Worm (Caenorhabditis elegans): ENCODE results near the gene mrps-31.
A peak's percentile ranks its signal among the peaks of the same experiment; 100 is the strongest.

The mrps-31 gene

ce11 chrIII:3674149-3674548 is 44.0 kb upstream of the mrps-31 start:
- TF ChIP-seq tbx-8 (GFP tag; optimal IDR thresholded peaks at IDR 0.05) (no peak), drap-1 (GFP tag; optimal IDR thresholded peaks at IDR 0.05) (no peak), elt-1 (tag; optimal IDR thresholded peaks at IDR 0.05; ENCODE audit: borderline replicate concordance, insufficient read depth) (no peak), nhr-2 (tag; optimal IDR thresholded peaks at IDR 0.05) (no peak), flh-1 (GFP tag; optimal IDR thresholded peaks at IDR 0.05) (no peak), unc-62 (GFP tag; optimal IDR thresholded peaks at IDR 0.05) (no peak), unc-120 (tag; optimal IDR thresholded peaks at IDR 0.05; ENCODE audit: poor library complexity, severe bottlenecking) (no peak), sem-2 (GFP tag; optimal IDR thresholded peaks at IDR 0.05) (no peak)

ce11 chrIII:3672839-3673238 is 42.7 kb upstream of the mrps-31 start:
- TF ChIP-seq mls-2 (tag; optimal IDR thresholded peaks at IDR 0.05) (peak; percentile 24), zip-8 (tag; optimal IDR thresholded peaks at IDR 0.05) (no peak), nhr-237 (tag; optimal IDR thresholded peaks at IDR 0.05) (peak; percentile 1), ces-1 (GFP tag; optimal IDR thresholded peaks at IDR 0.05) (peak; percentile 88), pha-4 (tag; optimal IDR thresholded peaks at IDR 0.05) (peak; percentile 55)

ce11 chrIII:3670984-3671383 is 40.8 kb upstream of the mrps-31 start:
- TF ChIP-seq ceh-43 (GFP tag; optimal IDR thresholded peaks at IDR 0.05) (no peak), zip-8 (tag; optimal IDR thresholded peaks at IDR 0.05) (no peak), mab-5 (tag; optimal IDR thresholded peaks at IDR 0.05) (no peak), ham-2 (GFP tag; optimal IDR thresholded peaks at IDR 0.05) (no peak), nhr-237 (tag; optimal IDR thresholded peaks at IDR 0.05) (no peak), cnd-1 (tag; optimal IDR thresholded peaks at IDR 0.05) (no peak), lin-13 (tag; optimal IDR thresholded peaks at IDR 0.05) (no peak), pha-4 (tag; optimal IDR thresholded peaks at IDR 0.05) (no peak), ces-1 (GFP tag; optimal IDR thresholded peaks at IDR 0.05) (no peak), unc-120 (tag; optimal IDR thresholded peaks at IDR 0.05; ENCODE audit: poor library complexity, severe bottlenecking) (no peak), nhr-12 (tag; optimal IDR thresholded peaks at IDR 0.05) (no peak), blmp-1 (tag; optimal IDR thresholded peaks at IDR 0.05) (no peak)

- TF ChIP-seq ceh-83 (GFP tag; optimal IDR thresholded peaks at IDR 0.05): no peak
- no peak for TF ChIP-seq ceh-39 (tag; optimal IDR thresholded peaks at IDR 0.05)
- TF ChIP-seq sptf-1 (tag; optimal IDR thresholded peaks at IDR 0.05): no peak
- TF ChIP-seq unc-62 (GFP tag; optimal IDR thresholded peaks at IDR 0.05): no peak
- TF ChIP-seq ham-2 (GFP tag; optimal IDR thresholded peaks at IDR 0.05): no peak
- no peak for TF ChIP-seq elt-1 (tag; optimal IDR thresholded peaks at IDR 0.05; ENCODE audit: borderline replicate concordance, insufficient read depth)
- TF ChIP-seq blmp-1 (tag; optimal IDR thresholded peaks at IDR 0.05): no peak
- TF ChIP-seq bed-3 (GFP tag; optimal IDR thresholded peaks at IDR 0.05): no peak
- no peak for TF ChIP-seq ces-1 (GFP tag; optimal IDR thresholded peaks at IDR 0.05)
- no peak for TF ChIP-seq elt-3 (tag; optimal IDR thresholded peaks at IDR 0.05)
- TF ChIP-seq nhr-28 (tag; optimal IDR thresholded peaks at IDR 0.05): no peak
- no peak for TF ChIP-seq pha-4 (tag; optimal IDR thresholded peaks at IDR 0.05)
- TF ChIP-seq unc-120 (tag; optimal IDR thresholded peaks at IDR 0.05; ENCODE audit: poor library complexity, severe bottlenecking): no peak
- no peak for TF ChIP-seq ztf-11 (tag; optimal IDR thresholded peaks at IDR 0.05)
- TF ChIP-seq drap-1 (GFP tag; optimal IDR thresholded peaks at IDR 0.05): no peak
- TF ChIP-seq unc-39 (tag; optimal IDR thresholded peaks at IDR 0.05): no peak
- no peak for TF ChIP-seq lsy-2 (tag; optimal IDR thresholded peaks at IDR 0.05)
- TF ChIP-seq mab-5 (tag; optimal IDR thresholded peaks at IDR 0.05): no peak
- TF ChIP-seq tbx-8 (GFP tag; optimal IDR thresholded peaks at IDR 0.05): no peak
These were observed 40.2 kb upstream of the mrps-31 start, which contains the start of gene C46F11.6 for ce11 chrIII:3670336-3670735. TSS of gene C46F11.6 (minus strand) at chrIII:3670436.

- no peak for TF ChIP-seq snpc-4 (tag; optimal IDR thresholded peaks at IDR 0.05)
- peak; percentile 89 for TF ChIP-seq ceh-43 (GFP tag; optimal IDR thresholded peaks at IDR 0.05)
- TF ChIP-seq bed-3 (GFP tag; optimal IDR thresholded peaks at IDR 0.05): peak; percentile 74
- TF ChIP-seq hlh-1 (tag; optimal IDR thresholded peaks at IDR 0.05): peak; percentile 84
- TF ChIP-seq sptf-1 (tag; optimal IDR thresholded peaks at IDR 0.05): peak; percentile 95
- TF ChIP-seq mep-1 (tag; optimal IDR thresholded peaks at IDR 0.05): peak; percentile 80
- TF ChIP-seq mls-2 (tag; optimal IDR thresholded peaks at IDR 0.05): peak; percentile 93
- peak; percentile 25 for TF ChIP-seq ces-1 (GFP tag; optimal IDR thresholded peaks at IDR 0.05)
- peak; percentile 84 for TF ChIP-seq unc-120 (tag; optimal IDR thresholded peaks at IDR 0.05; ENCODE audit: poor library complexity, severe bottlenecking)
- TF ChIP-seq sem-2 (GFP tag; optimal IDR thresholded peaks at IDR 0.05): peak; percentile 79
- peak; percentile 77 for TF ChIP-seq unc-39 (tag; optimal IDR thresholded peaks at IDR 0.05)
- peak; percentile 77 for TF ChIP-seq lin-32 (GFP tag; optimal IDR thresholded peaks at IDR 0.05)
- TF ChIP-seq ceh-39 (tag; optimal IDR thresholded peaks at IDR 0.05): peak; percentile 9
- TF ChIP-seq nhr-237 (tag; optimal IDR thresholded peaks at IDR 0.05): peak; percentile 52
- TF ChIP-seq cnd-1 (tag; optimal IDR thresholded peaks at IDR 0.05): peak; percentile 89
- TF ChIP-seq elt-3 (tag; optimal IDR thresholded peaks at IDR 0.05): no peak
- no peak for TF ChIP-seq elt-1 (tag; optimal IDR thresholded peaks at IDR 0.05; ENCODE audit: borderline replicate concordance, insufficient read depth)
- peak; percentile 61 for TF ChIP-seq blmp-1 (tag; optimal IDR thresholded peaks at IDR 0.05)
- TF ChIP-seq ham-2 (GFP tag; optimal IDR thresholded peaks at IDR 0.05): peak; percentile 56
- peak; percentile 91 for TF ChIP-seq ztf-11 (tag; optimal IDR thresholded peaks at IDR 0.05)
- peak; percentile 73 for TF ChIP-seq lin-13 (tag; optimal IDR thresholded peaks at IDR 0.05)
- TF ChIP-seq flh-1 (GFP tag; optimal IDR thresholded peaks at IDR 0.05): peak; percentile 61
- peak; percentile 93 for TF ChIP-seq M03D4.4 (tag; optimal IDR thresholded peaks at IDR 0.05)
- TF ChIP-seq nhr-76 (tag; optimal IDR thresholded peaks at IDR 0.05): peak; percentile 90
- TF ChIP-seq drap-1 (GFP tag; optimal IDR thresholded peaks at IDR 0.05): peak; percentile 89
- TF ChIP-seq unc-62 (GFP tag; optimal IDR thresholded peaks at IDR 0.05): peak; percentile 29
- no peak for TF ChIP-seq mab-5 (tag; optimal IDR thresholded peaks at IDR 0.05)
- peak; percentile 86 for TF ChIP-seq ceh-83 (GFP tag; optimal IDR thresholded peaks at IDR 0.05)
- peak; percentile 79 for TF ChIP-seq tbx-8 (GFP tag; optimal IDR thresholded peaks at IDR 0.05)
- TF ChIP-seq nhr-12 (tag; optimal IDR thresholded peaks at IDR 0.05): peak; percentile 88
- peak; percentile 1 for TF ChIP-seq nhr-28 (tag; optimal IDR thresholded peaks at IDR 0.05)
- peak; percentile 69 for TF ChIP-seq pha-4 (tag; optimal IDR thresholded peaks at IDR 0.05)
- no peak for TF ChIP-seq zip-8 (tag; optimal IDR thresholded peaks at IDR 0.05)
- TF ChIP-seq nhr-2 (tag; optimal IDR thresholded peaks at IDR 0.05): peak; percentile 14
- TF ChIP-seq lsy-2 (tag; optimal IDR thresholded peaks at IDR 0.05): peak; percentile 73
These were observed 34.1 kb upstream of the mrps-31 start, which contains the start of gene C46F11.4 for ce11 chrIII:3664224-3664623. TSS of gene C46F11.4 (minus strand) at chrIII:3664304.
